Worm (Caenorhabditis elegans) whole organism, L2 larva: ENCODE data around the gene srh-100.

Experiments used
- ceh-16 ChIP-seq: fragments of 150-350 bp; optimal IDR thresholded peaks from 2 replicates; lab custom pipeline; 2014; ENCODE audit warnings: missing biosample characterization, missing genetic modification characterization
- lsy-2 ChIP-seq, 2 experiments: fragments of 150-350 bp in 1 of 2; sonication (generic microtip) in 1 of 2; optimal IDR thresholded peaks; 2 replicates each; lab custom pipeline; 2014 to 2017; ENCODE audit warnings: missing biosample characterization in 2 of 2, missing genetic modification characterization in 2 of 2

DNA sequence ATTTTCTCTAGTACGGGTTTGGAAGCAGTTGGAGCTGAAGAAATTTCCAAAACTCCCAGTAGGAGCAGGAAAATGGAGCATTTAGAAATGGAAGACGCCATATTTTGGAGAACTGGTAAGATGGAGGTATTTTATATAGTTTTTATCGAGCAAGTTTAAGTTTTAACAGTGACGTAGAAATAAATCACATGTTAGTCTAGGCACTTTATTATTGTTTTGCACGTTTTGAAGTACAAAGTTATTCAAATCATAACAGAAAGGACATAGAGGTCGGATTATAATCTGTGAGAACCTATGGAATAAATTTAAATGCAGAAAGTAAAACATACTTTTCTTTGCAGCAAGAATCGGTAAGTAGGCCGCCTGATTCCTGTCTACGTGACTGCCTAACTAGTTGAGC is 50.7 kb downstream of the srh-100 start, which contains the start of gene F19B10.6:
- TF ChIP-seq ceh-16 (tag; lab: Kevin White, UChicago) (no peak), lsy-2 (tag; optimal IDR thresholded peaks at IDR 0.05; lab: Kevin White, UChicago) (no peak)
